Worm (Caenorhabditis elegans) whole organism, late embryonic: ENCODE results near the gene C17G1.2.

Experiments
- C38D4.7 ChIP-seq: fragments of 200-800 bp; sonication (Bioruptor generic); optimal IDR thresholded peaks from 2 replicates; lab custom pipeline; 2018; ENCODE audit warnings: mild to moderate bottlenecking, missing genetic modification characterization, moderate library complexity, missing compliant biosample characterization
- F13H6.1 ChIP-seq: sonication (generic microtip); optimal IDR thresholded peaks from 2 replicates; lab custom pipeline; 2016; ENCODE audit warnings: missing genetic modification characterization, missing compliant biosample characterization
- K02D7.2 ChIP-seq: sonication (generic microtip); optimal IDR thresholded peaks from 2 replicates; lab custom pipeline; 2017; ENCODE audit warnings: mild to moderate bottlenecking, missing genetic modification characterization, missing compliant biosample characterization
- T23F11.4 ChIP-seq: fragments of 200-800 bp; sonication (Bioruptor generic); optimal IDR thresholded peaks from 2 replicates; lab custom pipeline; 2018; ENCODE audit warnings: mild to moderate bottlenecking, missing genetic modification characterization, missing compliant biosample characterization
- Y22D7AL.16 ChIP-seq: sonication (generic microtip); optimal IDR thresholded peaks from 2 replicates; lab custom pipeline; 2016; ENCODE audit warnings: missing genetic modification characterization, missing compliant biosample characterization
- ceh-18 ChIP-seq: sonication (generic microtip); optimal IDR thresholded peaks from 2 replicates; lab custom pipeline; 2016; ENCODE audit warnings: missing genetic modification characterization, missing compliant biosample characterization
- ceh-19 ChIP-seq: fragments of 200-800 bp; sonication (Bioruptor generic); optimal IDR thresholded peaks from 2 replicates; lab custom pipeline; 2018; ENCODE audit warnings: mild to moderate bottlenecking, missing genetic modification characterization, missing compliant biosample characterization
- ceh-30 ChIP-seq: fragments of 150-350 bp; optimal IDR thresholded peaks from 2 replicates; lab custom pipeline; 2014; ENCODE audit warnings: missing biosample characterization, missing genetic modification characterization
- ceh-31 ChIP-seq: sonication (generic microtip); optimal IDR thresholded peaks from 2 replicates; lab custom pipeline; 2016; ENCODE audit warnings: missing genetic modification characterization, missing compliant biosample characterization
- ceh-45 ChIP-seq: fragments of 200-800 bp; sonication (Bioruptor generic); IDR thresholded peaks from 2 replicates; pipeline ENCODE4 v1.3.6; 2022; ENCODE audit warnings: missing genetic modification reagents, missing genetic modification characterization, missing compliant biosample characterization
- ceh-6 ChIP-seq: fragments of 200-800 bp; sonication (Bioruptor generic); optimal IDR thresholded peaks from 2 replicates; lab custom pipeline; 2018; ENCODE audit warnings: mild to moderate bottlenecking, missing genetic modification characterization, missing compliant biosample characterization
- che-1 ChIP-seq: sonication (generic microtip); optimal IDR thresholded peaks from 2 replicates; lab custom pipeline; 2016; ENCODE audit warnings: mild to moderate bottlenecking, missing genetic modification characterization, missing compliant biosample characterization
- dmd-4 ChIP-seq: sonication (generic microtip); optimal IDR thresholded peaks from 2 replicates; lab custom pipeline; 2016; ENCODE audit warnings: borderline replicate concordance, missing genetic modification characterization, missing compliant biosample characterization
- elt-2 ChIP-seq: sonication (generic microtip); optimal IDR thresholded peaks from 2 replicates; lab custom pipeline; 2016; ENCODE audit warnings: missing genetic modification reagents, missing genetic modification characterization, missing compliant biosample characterization
- eyg-1 ChIP-seq: sonication (generic microtip); optimal IDR thresholded peaks from 2 replicates; lab custom pipeline; 2016; ENCODE audit warnings: missing genotype, missing genetic modification characterization, missing compliant biosample characterization
- fkh-10 ChIP-seq: fragments of 150-350 bp; optimal IDR thresholded peaks from 2 replicates; lab custom pipeline; 2014; ENCODE audit warnings: missing biosample characterization, missing genetic modification reagents, missing genetic modification characterization
- hlh-13 ChIP-seq: fragments of 200-800 bp; sonication (Bioruptor generic); optimal IDR thresholded peaks from 2 replicates; lab custom pipeline; 2018; ENCODE audit warnings: mild to moderate bottlenecking, missing genetic modification characterization, missing compliant biosample characterization
- hlh-15 ChIP-seq: sonication (generic microtip); optimal IDR thresholded peaks from 2 replicates; lab custom pipeline; 2016; ENCODE audit warnings: missing genetic modification characterization, missing compliant biosample characterization
- hlh-6 ChIP-seq: sonication (generic microtip); optimal IDR thresholded peaks from 2 replicates; lab custom pipeline; 2016; ENCODE audit warnings: missing genotype, missing genetic modification characterization, missing compliant biosample characterization
- hlh-8 ChIP-seq: sonication (generic microtip); optimal IDR thresholded peaks from 2 replicates; lab custom pipeline; 2016; ENCODE audit warnings: missing genotype, missing genetic modification characterization, missing compliant biosample characterization
- lin-11 ChIP-seq: fragments of 200-800 bp; sonication (Bioruptor generic); optimal IDR thresholded peaks from 2 replicates; lab custom pipeline; 2018; ENCODE audit warnings: mild to moderate bottlenecking, missing genetic modification characterization, missing compliant biosample characterization
- mec-3 ChIP-seq: sonication (generic microtip); optimal IDR thresholded peaks from 2 replicates; lab custom pipeline; 2016; ENCODE audit warnings: borderline replicate concordance, missing genetic modification characterization, missing compliant biosample characterization
- nfya-1 ChIP-seq: sonication (generic microtip); optimal IDR thresholded peaks from 2 replicates; lab custom pipeline; 2017; ENCODE audit warnings: missing genetic modification characterization, mild to moderate bottlenecking, missing compliant biosample characterization, antibody characterized with exemption, moderate library complexity
- nhr-11 ChIP-seq: fragments of 150-350 bp; optimal IDR thresholded peaks from 2 replicates; lab custom pipeline; 2014; ENCODE audit warnings: missing biosample characterization, missing genetic modification characterization
- nhr-232 ChIP-seq: sonication (generic microtip); optimal IDR thresholded peaks from 2 replicates; lab custom pipeline; 2016; ENCODE audit warnings: missing genetic modification characterization, missing compliant biosample characterization
- pag-3 ChIP-seq: sonication (generic microtip); optimal IDR thresholded peaks from 2 replicates; lab custom pipeline; 2016; ENCODE audit warnings: missing compliant biosample characterization, missing genetic modification characterization, borderline replicate concordance
- pha-4 ChIP-seq: fragments of 150-350 bp; optimal IDR thresholded peaks from 2 replicates; lab custom pipeline; 2018; ENCODE audit warnings: missing biosample characterization, missing genetic modification reagents, missing genetic modification characterization
- pros-1 ChIP-seq: fragments of 150-350 bp; optimal IDR thresholded peaks from 2 replicates; lab custom pipeline; 2014; ENCODE audit warnings: missing biosample characterization, missing genetic modification reagents, missing genetic modification characterization
- ref-2 ChIP-seq: sonication (generic microtip); optimal IDR thresholded peaks from 2 replicates; lab custom pipeline; 2016; ENCODE audit warnings: missing genetic modification characterization, missing compliant biosample characterization
- rnt-1 ChIP-seq: sonication (generic microtip); optimal IDR thresholded peaks from 2 replicates; lab custom pipeline; 2016; ENCODE audit warnings: missing genetic modification characterization, missing compliant biosample characterization
- sox-4 ChIP-seq: sonication (generic microtip); optimal IDR thresholded peaks from 2 replicates; lab custom pipeline; 2017; ENCODE audit warnings: mild to moderate bottlenecking, missing genetic modification characterization, inconsistent platforms, missing compliant biosample characterization
- syd-9 ChIP-seq: sonication (generic microtip); optimal IDR thresholded peaks from 2 replicates; lab custom pipeline; 2016; ENCODE audit warnings: mild to moderate bottlenecking, missing genetic modification characterization, moderate library complexity, missing compliant biosample characterization
- tbx-2 ChIP-seq: sonication (generic microtip); optimal IDR thresholded peaks from 2 replicates; lab custom pipeline; 2016; ENCODE audit warnings: missing genetic modification characterization, missing compliant biosample characterization
- tbx-7 ChIP-seq: sonication (generic microtip); optimal IDR thresholded peaks from 2 replicates; lab custom pipeline; 2016; ENCODE audit warnings: missing genotype, missing genetic modification characterization, missing compliant biosample characterization
- ttx-3 ChIP-seq: sonication (generic microtip); optimal IDR thresholded peaks from 2 replicates; lab custom pipeline; 2016; ENCODE audit warnings: missing genetic modification reagents, missing genetic modification characterization, missing compliant biosample characterization
- unc-42 ChIP-seq: sonication (generic microtip); optimal IDR thresholded peaks from 2 replicates; lab custom pipeline; 2016; ENCODE audit warnings: missing genotype, missing genetic modification characterization, missing compliant biosample characterization
- unc-86 ChIP-seq: sonication (generic microtip); optimal IDR thresholded peaks from 2 replicates; lab custom pipeline; 2016; ENCODE audit warnings: missing genetic modification characterization, missing compliant biosample characterization
- ztf-16 ChIP-seq: sonication (generic microtip); optimal IDR thresholded peaks from 2 replicates; lab custom pipeline; 2017; ENCODE audit warnings: missing genetic modification characterization, missing compliant biosample characterization

The C17G1.2 gene

ce11 chrX:9940524-9940923, 19.2 kb downstream of the C17G1.2 start:
- TF ChIP-seq ref-2 (tag; lab: Kevin White, UChicago): no peak
- no peak for TF ChIP-seq fkh-10 (GFP tag; lab: Kevin White, UChicago)
- TF ChIP-seq hlh-15 (tag; lab: Kevin White, UChicago): no peak
- no peak for TF ChIP-seq pros-1
- TF ChIP-seq hlh-8: no peak
- no peak for TF ChIP-seq pag-3
- no peak for TF ChIP-seq tbx-7
- no peak for TF ChIP-seq syd-9
- TF ChIP-seq K02D7.2 (tag; lab: Kevin White, UChicago): no peak
- no peak for TF ChIP-seq ttx-3 (tag; lab: Kevin White, UChicago)
- no peak for TF ChIP-seq mec-3 (tag; lab: Kevin White, UChicago)
- no peak for TF ChIP-seq F13H6.1 (tag; lab: Kevin White, UChicago)
- TF ChIP-seq nfya-1 (tag; lab: Kevin White, UChicago): no peak
- TF ChIP-seq ztf-16: no peak
- TF ChIP-seq hlh-13: no peak

DNA sequence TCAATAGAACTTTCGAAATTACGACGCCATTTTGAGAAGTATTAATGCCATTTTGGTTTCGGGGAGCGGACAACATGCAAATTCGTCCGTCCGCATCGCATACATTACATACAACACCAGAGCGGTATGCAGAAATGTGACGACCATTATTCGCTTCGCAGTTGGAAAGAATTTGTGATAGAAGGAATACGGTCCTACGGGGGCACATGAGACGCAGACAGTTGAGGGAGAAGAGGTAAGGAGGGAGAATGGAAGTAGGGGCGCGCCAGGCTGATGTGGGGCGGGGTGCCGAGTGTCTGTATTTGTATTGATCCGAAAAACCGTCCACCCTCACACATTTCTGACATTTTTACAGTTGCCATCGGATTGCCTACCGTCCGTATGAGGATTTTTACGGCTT, 20.0 kb downstream of the C17G1.2 start:
- peak; percentile 19 for TF ChIP-seq pros-1
- TF ChIP-seq T23F11.4 (GFP tag; lab: Kevin White, UChicago): no peak
- TF ChIP-seq hlh-6 (tag; lab: Kevin White, UChicago): peak; percentile 23
- peak; percentile 55 for TF ChIP-seq ref-2 (tag; lab: Kevin White, UChicago)
- no peak for TF ChIP-seq lin-11 (tag; lab: Kevin White, UChicago)
- TF ChIP-seq tbx-7: no peak
- TF ChIP-seq ceh-31: peak; percentile 32
- TF ChIP-seq, all 69 proteins: peak for 4

DNA sequence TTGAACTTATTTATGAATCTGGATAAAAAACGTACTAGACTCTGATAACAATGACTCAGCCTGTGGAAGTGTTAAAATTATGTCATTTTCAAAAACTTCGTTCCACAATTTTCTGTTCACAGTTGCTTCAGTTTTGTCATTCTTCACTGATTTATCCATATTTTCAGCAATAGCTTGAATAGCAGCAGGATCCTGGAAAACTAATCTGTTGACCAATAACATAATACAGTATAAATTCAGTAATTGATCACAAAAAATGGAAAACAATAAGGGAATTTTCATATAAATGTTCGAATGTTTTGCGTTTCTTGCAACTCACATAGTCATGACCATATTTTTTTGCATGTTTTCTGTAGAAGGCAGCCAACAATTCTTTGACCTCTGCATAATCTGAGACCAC, 27.2 kb downstream of the C17G1.2 start:
- TF ChIP-seq hlh-13 (no peak), sox-4 (tag; lab: Kevin White, UChicago) (no peak)
- TF ChIP-seq, all 69 proteins: peak for 0

ce11 chrX:9948963-9949362, 27.6 kb downstream of the C17G1.2 start, which contains the start of gene nas-37:
Gene nas-37, minus strand, starts transcription at chrX:9949063.
- TF ChIP-seq ref-2 (tag; lab: Kevin White, UChicago) (no peak), ceh-30 (tag; lab: Kevin White, UChicago) (no peak), T23F11.4 (GFP tag; lab: Kevin White, UChicago) (no peak), tbx-2 (tag; lab: Kevin White, UChicago) (no peak), pha-4 (tag; lab: Kevin White, UChicago) (no peak), che-1 (tag; lab: Kevin White, UChicago) (no peak), unc-86 (tag; lab: Kevin White, UChicago) (no peak), syd-9 (no peak)

- TF ChIP-seq nhr-11 (tag; lab: Kevin White, UChicago): no peak
- TF ChIP-seq K02D7.2 (tag; lab: Kevin White, UChicago): no peak
- TF ChIP-seq dmd-4 (tag; lab: Kevin White, UChicago): no peak
- TF ChIP-seq ceh-19 (GFP tag; lab: Kevin White, UChicago): no peak
- peak; percentile 9 for TF ChIP-seq nfya-1 (tag; lab: Kevin White, UChicago)
- TF ChIP-seq eyg-1 (tag; lab: Kevin White, UChicago): no peak
- TF ChIP-seq elt-2: peak; percentile 29
- no peak for TF ChIP-seq ceh-45 (GFP tag; lab: Robert Waterston, UW)
- peak; percentile 21 for TF ChIP-seq rnt-1
- no peak for TF ChIP-seq ceh-31
- no peak for TF ChIP-seq hlh-6 (tag; lab: Kevin White, UChicago)
- TF ChIP-seq ceh-18 (tag; lab: Kevin White, UChicago): no peak
- TF ChIP-seq unc-42 (tag; lab: Kevin White, UChicago): peak; percentile 47
- TF ChIP-seq Y22D7AL.16: no peak
- TF ChIP-seq C38D4.7 (GFP tag; lab: Kevin White, UChicago): no peak
- no peak for TF ChIP-seq nhr-232 (tag; lab: Kevin White, UChicago)
- TF ChIP-seq hlh-13: no peak
- TF ChIP-seq ceh-6 (GFP tag; lab: Kevin White, UChicago): no peak
- no peak for TF ChIP-seq tbx-7
Measured at ce11 chrX:9954483-9955041, 33.2 kb downstream of the C17G1.2 start, which contains the start of gene cysl-1. Gene cysl-1, minus strand, starts transcription at chrX:9954533.
